Fruit fly (Drosophila melanogaster) whole organism, adult: ENCODE measurements around the gene CG7059.

ENCODE experiments used
- CG11617 ChIP-seq: fragments of 200-800 bp; sonication (Bioruptor generic); optimal IDR thresholded peaks from 2 replicates; lab custom pipeline; 2017; ENCODE audit warnings: mild to moderate bottlenecking, missing biosample characterization, missing genetic modification reagents, missing genetic modification characterization
- CG14711 ChIP-seq: fragments of 200-800 bp; sonication (Bioruptor generic); optimal IDR thresholded peaks from 2 replicates; lab custom pipeline; 2018; ENCODE audit warnings: missing biosample characterization, mild to moderate bottlenecking, missing genetic modification characterization, moderate library complexity
- CG1620 ChIP-seq: fragments of 200-800 bp; sonication (Bioruptor generic); optimal IDR thresholded peaks from 2 replicates; lab custom pipeline; 2016; ENCODE audit warnings: missing biosample characterization, missing genetic modification characterization
- CG33017 ChIP-seq: fragments of 200-800 bp; sonication (Bioruptor generic); optimal IDR thresholded peaks from 2 replicates; lab custom pipeline; 2018; ENCODE audit warnings: missing biosample characterization, mild to moderate bottlenecking, missing genetic modification characterization, moderate library complexity
- Hr96 ChIP-seq: fragments of 200-800 bp; sonication (Bioruptor generic); optimal IDR thresholded peaks from 2 replicates; lab custom pipeline; 2016; ENCODE audit warnings: missing biosample characterization, missing genetic modification characterization
- Mnt ChIP-seq: fragments of 200-800 bp; sonication (Bioruptor generic); optimal IDR thresholded peaks from 2 replicates; lab custom pipeline; 2016; ENCODE audit warnings: missing biosample characterization, mild to moderate bottlenecking, missing genetic modification characterization
- bab1 ChIP-seq: fragments of 200-800 bp; sonication (Bioruptor generic); optimal IDR thresholded peaks from 3 replicates; lab custom pipeline; 2019; ENCODE audit warnings: missing biosample characterization, mild to moderate bottlenecking, missing genetic modification characterization, moderate library complexity
- cic ChIP-seq: fragments of 200-800 bp; sonication (Bioruptor generic); optimal IDR thresholded peaks from 2 replicates; lab custom pipeline; 2017; ENCODE audit warnings: missing biosample characterization, mild to moderate bottlenecking, missing genetic modification characterization, moderate library complexity
- kay ChIP-seq: fragments of 200-800 bp; sonication (Bioruptor generic); peaks from one replicate; lab custom pipeline; 2016; ENCODE audit warnings: missing biosample characterization, missing genetic modification characterization, borderline replicate concordance
- ovo ChIP-seq: fragments of 200-800 bp; sonication (Bioruptor generic); optimal IDR thresholded peaks from 2 replicates; lab custom pipeline; 2016; ENCODE audit warnings: missing biosample characterization, missing genetic modification characterization
- tj ChIP-seq: fragments of 200-800 bp; sonication (Bioruptor generic); optimal IDR thresholded peaks from 3 replicates; lab custom pipeline; 2017; ENCODE audit warnings: missing biosample characterization, mild to moderate bottlenecking, missing genetic modification characterization, moderate library complexity
- toe ChIP-seq: fragments of 200-800 bp; sonication (Bioruptor generic); optimal IDR thresholded peaks from 2 replicates; lab custom pipeline; 2016; ENCODE audit warnings: missing biosample characterization, missing genetic modification characterization

dm6 chr3R:22381077-22381476 lies 8.5 kb upstream of the CG7059 start, which contains the start of gene CG43342:
- TF ChIP-seq Hr96 (GFP tag; lab: Kevin White, UChicago) (no peak), CG33017 (no peak), bab1 (GFP tag; lab: Kevin White, UChicago) (no peak), CG14711 (no peak), Mnt (GFP tag; lab: Kevin White, UChicago) (no peak), cic (GFP tag; lab: Kevin White, UChicago) (no peak), CG11617 (GFP tag; lab: Kevin White, UChicago) (no peak), tj (GFP tag; lab: Kevin White, UChicago) (no peak), kay (GFP tag; lab: Kevin White, UChicago) (no peak), CG1620 (GFP tag; lab: Kevin White, UChicago) (no peak), ovo (no peak), toe (no peak)
